Fruit fly (Drosophila melanogaster): Measurements from ENCODE around the gene Smyd5.

DNA sequence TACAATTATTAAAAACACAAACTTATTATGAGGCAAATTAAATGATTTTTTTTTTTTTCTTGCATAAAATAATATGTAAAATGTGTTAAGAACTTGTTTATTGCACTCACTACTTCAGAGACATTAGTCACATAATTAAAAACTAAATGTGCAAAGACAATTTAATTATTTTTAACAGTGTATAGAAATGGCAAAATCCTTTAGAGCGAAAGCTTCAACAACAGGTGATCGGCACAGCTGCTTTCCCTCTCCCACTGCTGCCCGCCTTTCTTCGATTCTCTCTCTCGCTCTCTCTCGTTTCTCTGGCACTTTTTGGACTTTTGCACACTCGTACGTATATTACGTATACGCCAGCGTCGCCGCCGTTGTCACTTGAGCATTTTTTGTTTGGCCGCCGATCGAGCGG, 38.2 kb downstream of the Smyd5 start:
- TF ChIP-seq Sin3A (optimal IDR thresholded peaks at IDR 0.05) (no peak), ttk (optimal IDR thresholded peaks at IDR 0.05) (no peak)

All from Kc167 (cell line).